Worm (Caenorhabditis elegans) whole organism, early embryonic: ENCODE measurements around the gene F08G12.1.

ENCODE experiments used
- B0310.2 ChIP-seq: sonication (generic microtip); optimal IDR thresholded peaks from 2 replicates; lab custom pipeline; 2016; ENCODE audit warnings: mild to moderate bottlenecking, missing genetic modification characterization, missing compliant biosample characterization
- F13C5.2 ChIP-seq: sonication (generic microtip); optimal IDR thresholded peaks from 2 replicates; lab custom pipeline; 2017; ENCODE audit warnings: mild to moderate bottlenecking, missing genetic modification characterization, inconsistent platforms, missing compliant biosample characterization
- aly-1 ChIP-seq: sonication (generic microtip); optimal IDR thresholded peaks from 2 replicates; lab custom pipeline; 2016; ENCODE audit warnings: missing genetic modification characterization, missing compliant biosample characterization
- ama-1 ChIP-seq: fragments of 150-350 bp; optimal IDR thresholded peaks from 2 replicates; lab custom pipeline; 2014
- ceh-13 ChIP-seq: fragments of 200-800 bp; sonication (Bioruptor generic); optimal IDR thresholded peaks from 2 replicates; lab custom pipeline; 2018; ENCODE audit warnings: mild to moderate bottlenecking, missing genetic modification characterization, missing compliant biosample characterization
- ceh-36 ChIP-seq: sonication (generic microtip); optimal IDR thresholded peaks from 2 replicates; lab custom pipeline; 2016; ENCODE audit warnings: missing genetic modification characterization, inconsistent platforms, missing compliant biosample characterization
- ets-7 ChIP-seq: sonication (generic microtip); optimal IDR thresholded peaks from 2 replicates; lab custom pipeline; 2016; ENCODE audit warnings: missing genotype, missing genetic modification characterization, missing compliant biosample characterization
- flt-1 ChIP-seq: fragments of 200-800 bp; sonication (Bioruptor generic); IDR thresholded peaks from 2 replicates; pipeline ENCODE4 v1.3.6; 2022; ENCODE audit warnings: missing genetic modification characterization, missing compliant biosample characterization
- hmbx-1 ChIP-seq: sonication (generic microtip); optimal IDR thresholded peaks from 2 replicates; lab custom pipeline; 2016; ENCODE audit warnings: mild to moderate bottlenecking, missing genetic modification characterization, missing compliant biosample characterization
- hmg-4 ChIP-seq: fragments of 200-800 bp; sonication (Bioruptor generic); optimal IDR thresholded peaks from 2 replicates; lab custom pipeline; 2018; ENCODE audit warnings: mild to moderate bottlenecking, missing genetic modification characterization, missing compliant biosample characterization
- hnd-1 ChIP-seq: sonication (generic microtip); optimal IDR thresholded peaks from 2 replicates; lab custom pipeline; 2016; ENCODE audit warnings: missing genetic modification characterization, missing compliant biosample characterization
- pes-1 ChIP-seq: fragments of 200-800 bp; sonication (Bioruptor generic); IDR thresholded peaks from 2 replicates; pipeline ENCODE4 v1.3.6; 2022; ENCODE audit warnings: missing genetic modification reagents, missing genetic modification characterization, missing compliant biosample characterization
- scrt-1 ChIP-seq: fragments of 200-800 bp; sonication (Bioruptor generic); IDR thresholded peaks from 2 replicates; pipeline ENCODE4 v1.3.6; 2022; ENCODE audit warnings: missing genetic modification characterization, missing compliant biosample characterization
- sea-1 ChIP-seq: fragments of 200-800 bp; sonication (Bioruptor generic); conservative IDR thresholded peaks from 2 replicates; pipeline ENCODE4 v1.3.6; 2022; ENCODE audit warnings: missing genetic modification characterization, missing compliant biosample characterization
- tbx-11 ChIP-seq: fragments of 200-800 bp; sonication (Bioruptor generic); IDR thresholded peaks from 2 replicates; pipeline ENCODE4 v1.3.6; 2022; ENCODE audit warnings: missing genetic modification characterization, missing compliant biosample characterization
- tbx-37 ChIP-seq: fragments of 200-800 bp; sonication (Bioruptor generic); conservative IDR thresholded peaks from 2 replicates; pipeline ENCODE4 v1.3.6; 2022; ENCODE audit warnings: missing genetic modification reagents, missing genetic modification characterization, missing compliant biosample characterization
- tra-4 ChIP-seq: sonication (generic microtip); optimal IDR thresholded peaks from 2 replicates; lab custom pipeline; 2017; ENCODE audit warnings: missing genetic modification characterization, missing compliant biosample characterization

F08G12.1 gene

ce11 chrX:11296683-11297365 is 8.8 kb downstream of the F08G12.1 start, which contains the start of gene inx-2:
inx-2 (minus strand) TSS chrX:11296733.
- peak; percentile 61 for TF ChIP-seq hmg-4 (GFP tag; lab: Kevin White, UChicago)
- TF ChIP-seq flt-1, result no peak

- TF ChIP-seq hnd-1 (tag; lab: Kevin White, UChicago), result no peak
- TF ChIP-seq aly-1 (tag; lab: Kevin White, UChicago), result no peak
- TF ChIP-seq F13C5.2 (tag; lab: Kevin White, UChicago), result no peak
- TF ChIP-seq tbx-11 (GFP tag; lab: Robert Waterston, UW), result no peak
- no peak for TF ChIP-seq ets-7
- TF ChIP-seq B0310.2 (tag; lab: Kevin White, UChicago), result no peak
- TF ChIP-seq ceh-13 (GFP tag; lab: Kevin White, UChicago), result no peak
Measured at ce11 chrX:11290528-11290927, 15.1 kb downstream of the F08G12.1 start.

ce11 chrX:11289925-11290324 is 15.7 kb downstream of the F08G12.1 start:
- TF ChIP-seq hmbx-1 (tag; lab: Kevin White, UChicago) (no peak), hmg-4 (GFP tag; lab: Kevin White, UChicago) (no peak), tra-4 (tag; lab: Kevin White, UChicago) (no peak), scrt-1 (GFP tag; lab: Robert Waterston, UW) (no peak), F13C5.2 (tag; lab: Kevin White, UChicago) (no peak), B0310.2 (tag; lab: Kevin White, UChicago) (no peak), ceh-36 (no peak), ama-1 (lab: Kevin White, UChicago) (no peak), ceh-13 (GFP tag; lab: Kevin White, UChicago) (no peak), ets-7 (no peak), sea-1 (no peak), tbx-11 (GFP tag; lab: Robert Waterston, UW) (no peak), flt-1 (no peak), aly-1 (tag; lab: Kevin White, UChicago) (no peak), hnd-1 (tag; lab: Kevin White, UChicago) (no peak), pes-1 (GFP tag; lab: Robert Waterston, UW) (no peak), tbx-37 (GFP tag; lab: Robert Waterston, UW) (no peak)

ce11 chrX:11287617-11288016 is 18.1 kb downstream of the F08G12.1 start, which contains the start of gene F38B2.4:
F38B2.4 (minus strand) TSS chrX:11287717.
- TF ChIP-seq aly-1 (tag; lab: Kevin White, UChicago) (no peak), flt-1 (no peak), F13C5.2 (tag; lab: Kevin White, UChicago) (no peak), tbx-11 (GFP tag; lab: Robert Waterston, UW) (no peak), ama-1 (lab: Kevin White, UChicago) (no peak), ceh-36 (no peak), ceh-13 (GFP tag; lab: Kevin White, UChicago) (no peak), tra-4 (tag; lab: Kevin White, UChicago) (no peak), ets-7 (no peak), hmg-4 (GFP tag; lab: Kevin White, UChicago) (no peak), pes-1 (GFP tag; lab: Robert Waterston, UW) (no peak), scrt-1 (GFP tag; lab: Robert Waterston, UW) (no peak), sea-1 (no peak), tbx-37 (GFP tag; lab: Robert Waterston, UW) (no peak), B0310.2 (tag; lab: Kevin White, UChicago) (no peak), hnd-1 (tag; lab: Kevin White, UChicago) (no peak), hmbx-1 (tag; lab: Kevin White, UChicago) (no peak)

ce11 chrX:11286246-11286645 is 19.4 kb downstream of the F08G12.1 start, which contains the start of gene F38B2.3:
F38B2.3 (minus strand) TSS chrX:11286346.
- TF ChIP-seq hmbx-1 (tag; lab: Kevin White, UChicago) (no peak), ets-7 (no peak), B0310.2 (tag; lab: Kevin White, UChicago) (no peak), aly-1 (tag; lab: Kevin White, UChicago) (no peak), hnd-1 (tag; lab: Kevin White, UChicago) (no peak), F13C5.2 (tag; lab: Kevin White, UChicago) (no peak), flt-1 (no peak), sea-1 (no peak), ceh-36 (no peak), pes-1 (GFP tag; lab: Robert Waterston, UW) (no peak), tra-4 (tag; lab: Kevin White, UChicago) (no peak), tbx-11 (GFP tag; lab: Robert Waterston, UW) (no peak), scrt-1 (GFP tag; lab: Robert Waterston, UW) (no peak)

- TF ChIP-seq sea-1 (no peak), tbx-37 (GFP tag; lab: Robert Waterston, UW) (no peak), tbx-11 (GFP tag; lab: Robert Waterston, UW) (no peak), hmbx-1 (tag; lab: Kevin White, UChicago) (no peak), hmg-4 (GFP tag; lab: Kevin White, UChicago) (no peak), aly-1 (tag; lab: Kevin White, UChicago) (no peak), scrt-1 (GFP tag; lab: Robert Waterston, UW) (no peak), pes-1 (GFP tag; lab: Robert Waterston, UW) (no peak), F13C5.2 (tag; lab: Kevin White, UChicago) (no peak), flt-1 (no peak), hnd-1 (tag; lab: Kevin White, UChicago) (no peak), ceh-36 (no peak)
Measured at ce11 chrX:11281148-11281547, 24.5 kb downstream of the F08G12.1 start, which contains the start of gene F38B2.6. F38B2.6 (minus strand) TSS chrX:11281248.

- TF ChIP-seq F13C5.2 (tag; lab: Kevin White, UChicago) (no peak), pes-1 (GFP tag; lab: Robert Waterston, UW) (no peak), ceh-36 (no peak)
Measured at ce11 chrX:11279276-11279675, 26.4 kb downstream of the F08G12.1 start, which contains the start of gene F38B2.2. F38B2.2 (minus strand) TSS chrX:11279376.
